Fruit fly (Drosophila melanogaster) whole organism, embryonic: ENCODE results near the gene slow.

Source experiments
- Blimp-1 ChIP-seq: fragments of 200-800 bp; sonication (Bioruptor generic); optimal IDR thresholded peaks from 3 replicates; lab custom pipeline; 2018; ENCODE audit warnings: missing biosample characterization, missing genetic modification characterization, mild to moderate bottlenecking, moderate library complexity, missing genetic modification reagents
- CG10543 ChIP-seq: fragments of 200-800 bp; sonication (Bioruptor generic); optimal IDR thresholded peaks from 3 replicates; lab custom pipeline; 2017; ENCODE audit warnings: missing biosample characterization, mild to moderate bottlenecking, missing genetic modification characterization, moderate library complexity
- CG11695 ChIP-seq: fragments of 200-800 bp; sonication (Bioruptor generic); IDR thresholded peaks from 3 replicates; pipeline ENCODE4 v1.3.6; 2022; ENCODE audit warnings: missing biosample characterization, missing genetic modification characterization
- CG14014 ChIP-seq: fragments of 200-800 bp; sonication (Bioruptor generic); IDR thresholded peaks from 2 replicates; pipeline ENCODE4 v1.3.6; 2022; ENCODE audit warnings: missing biosample characterization, missing genetic modification characterization
- CG15514 ChIP-seq: fragments of 200-800 bp; sonication (Bioruptor generic); optimal IDR thresholded peaks from 3 replicates; lab custom pipeline; 2017; ENCODE audit warnings: missing biosample characterization, missing genetic modification characterization, mild to moderate bottlenecking, moderate library complexity, missing genetic modification reagents
- CG17912 ChIP-seq: fragments of 200-800 bp; sonication (Bioruptor generic); optimal IDR thresholded peaks from 2 replicates; lab custom pipeline; 2018; ENCODE audit warnings: missing biosample characterization, mild to moderate bottlenecking, missing genetic modification characterization
- CG34422 ChIP-seq: fragments of 200-800 bp; sonication (Bioruptor generic); IDR thresholded peaks from 3 replicates; pipeline ENCODE4 v1.3.6; 2022; ENCODE audit warnings: missing biosample characterization, missing genetic modification characterization
- CG3995 ChIP-seq: fragments of 200-800 bp; sonication (Bioruptor generic); optimal IDR thresholded peaks from 3 replicates; lab custom pipeline; 2016; ENCODE audit warnings: missing biosample characterization, missing genetic modification characterization
- CG4360 ChIP-seq: fragments of 200-800 bp; sonication (Bioruptor generic); IDR thresholded peaks from 2 replicates; pipeline ENCODE4 v1.3.6; 2022; ENCODE audit warnings: missing biosample characterization, missing genetic modification characterization
- CG4707 ChIP-seq: fragments of 200-800 bp; sonication (Bioruptor generic); optimal IDR thresholded peaks from 2 replicates; lab custom pipeline; 2018; ENCODE audit warnings: missing biosample characterization, mild to moderate bottlenecking, missing genetic modification characterization, moderate library complexity
- CG5180 ChIP-seq: fragments of 200-800 bp; sonication (Bioruptor generic); optimal IDR thresholded peaks from 3 replicates; lab custom pipeline; 2017; ENCODE audit warnings: missing biosample characterization, missing genetic modification characterization, mild to moderate bottlenecking, moderate library complexity, missing genetic modification reagents
- CG6765 ChIP-seq: fragments of 200-800 bp; sonication (Bioruptor generic); optimal IDR thresholded peaks from 3 replicates; lab custom pipeline; 2017; ENCODE audit warnings: missing biosample characterization, mild to moderate bottlenecking, missing genetic modification characterization
- CG6813 ChIP-seq: fragments of 200-800 bp; sonication (Bioruptor generic); optimal IDR thresholded peaks from 2 replicates; lab custom pipeline; 2017; ENCODE audit warnings: missing biosample characterization, missing genetic modification characterization, mild to moderate bottlenecking, moderate library complexity, missing genetic modification reagents
- CG9797 ChIP-seq: fragments of 200-800 bp; sonication (Bioruptor generic); optimal IDR thresholded peaks from 3 replicates; lab custom pipeline; 2018; ENCODE audit warnings: missing biosample characterization, mild to moderate bottlenecking, missing genetic modification characterization
- CG9932 ChIP-seq: fragments of 200-800 bp; sonication (Bioruptor generic); IDR thresholded peaks from 2 replicates; pipeline ENCODE4 v1.3.6; 2022; ENCODE audit warnings: missing biosample characterization, missing genetic modification characterization
- CTCF ChIP-seq: fragments of 200-800 bp; sonication (Bioruptor generic); optimal IDR thresholded peaks from 2 replicates; lab custom pipeline; 2017; ENCODE audit warnings: missing biosample characterization, mild to moderate bottlenecking, missing genetic modification characterization, moderate library complexity
- Dbx ChIP-seq: fragments of 200-800 bp; sonication (Bioruptor generic); IDR thresholded peaks from 3 replicates; pipeline ENCODE4 v1.3.6; 2022; ENCODE audit warnings: missing biosample characterization, missing genetic modification characterization
- Dip3 ChIP-seq: fragments of 200-800 bp; sonication (Bioruptor generic); optimal IDR thresholded peaks from 3 replicates; lab custom pipeline; 2016; ENCODE audit warnings: missing biosample characterization, missing genetic modification characterization
- Ets65A ChIP-seq: fragments of 200-800 bp; sonication (Bioruptor generic); peaks from one replicate; lab custom pipeline; 2016; ENCODE audit warnings: missing biosample characterization, missing genetic modification characterization
- Fer1 ChIP-seq: fragments of 200-800 bp; sonication (Bioruptor generic); optimal IDR thresholded peaks from 2 replicates; lab custom pipeline; 2017; ENCODE audit warnings: missing biosample characterization, mild to moderate bottlenecking, missing genetic modification characterization
- H15 ChIP-seq: fragments of 200-800 bp; sonication (Bioruptor generic); IDR thresholded peaks from 3 replicates; pipeline ENCODE4 v1.3.6; 2022; ENCODE audit warnings: missing biosample characterization, missing genetic modification characterization
- HLHmδ ChIP-seq: fragments of 200-800 bp; sonication (Bioruptor generic); optimal IDR thresholded peaks from 2 replicates; lab custom pipeline; 2018; ENCODE audit warnings: missing biosample characterization, mild to moderate bottlenecking, missing genetic modification characterization, moderate library complexity
- Hr78 ChIP-seq, 2 experiments: fragments of 200-800 bp in 1 of 2; fragments of >200 bp in 1 of 2; sonication (Bioruptor generic) in 1 of 2; optimal IDR thresholded peaks; 2 replicates each; lab custom pipeline; 2017 to 2019; ENCODE audit warnings: missing biosample characterization in 2 of 2, missing genetic modification characterization in 2 of 2, mild to moderate bottlenecking in 1 of 2, moderate library complexity in 1 of 2
- MBD-R2 ChIP-seq: fragments of 200-800 bp; sonication (Bioruptor generic); IDR thresholded peaks from 2 replicates; pipeline ENCODE4 v1.3.6; 2022; ENCODE audit warnings: missing biosample characterization, missing genetic modification characterization
- MESR4 ChIP-seq: fragments of 200-800 bp; sonication (Bioruptor generic); optimal IDR thresholded peaks from 2 replicates; lab custom pipeline; 2018; ENCODE audit warnings: missing biosample characterization, mild to moderate bottlenecking, missing genetic modification characterization, moderate library complexity
- Six4 ChIP-seq: fragments of 200-800 bp; sonication (Bioruptor generic); optimal IDR thresholded peaks from 2 replicates; lab custom pipeline; 2016; ENCODE audit warnings: missing biosample characterization, missing genetic modification characterization
- Sry-β ChIP-seq: fragments of 200-800 bp; sonication (Bioruptor generic); optimal IDR thresholded peaks from 2 replicates; lab custom pipeline; 2018; ENCODE audit warnings: missing biosample characterization, mild to moderate bottlenecking, missing genetic modification characterization, moderate library complexity
- bbx ChIP-seq: fragments of 200-800 bp; sonication (Bioruptor generic); IDR thresholded peaks from 2 replicates; pipeline ENCODE4 v1.3.6; 2022; ENCODE audit warnings: missing biosample characterization, missing genetic modification characterization; ENCODE audit not compliant: partially characterized antibody
- chinmo ChIP-seq: fragments of 200-800 bp; sonication (Bioruptor generic); IDR thresholded peaks from 4 replicates; pipeline ENCODE4 v1.3.6; 2022; ENCODE audit warnings: missing biosample characterization, missing genetic modification characterization; ENCODE audit not compliant: partially characterized antibody
- ci ChIP-seq: fragments of 200-800 bp; sonication (Bioruptor generic); IDR thresholded peaks from 3 replicates; pipeline ENCODE4 v1.3.6; 2022; ENCODE audit warnings: missing biosample characterization, missing genetic modification characterization
- crp ChIP-seq, 2 experiments: fragments of 200-800 bp; sonication (Bioruptor generic); optimal IDR thresholded peaks; 2 replicates in 1 of 2; 3 replicates in 1 of 2; lab custom pipeline; 2017; ENCODE audit warnings: missing biosample characterization in 2 of 2, missing genetic modification characterization in 2 of 2, mild to moderate bottlenecking in 1 of 2, moderate library complexity in 1 of 2
- dm ChIP-seq: fragments of 200-800 bp; sonication (Bioruptor generic); optimal IDR thresholded peaks from 3 replicates; lab custom pipeline; 2016; ENCODE audit warnings: missing biosample characterization, missing genetic modification characterization
- gcm ChIP-seq: fragments of 200-800 bp; sonication (Bioruptor generic); optimal IDR thresholded peaks from 2 replicates; lab custom pipeline; 2019; ENCODE audit warnings: missing biosample characterization, mild to moderate bottlenecking, missing genetic modification characterization, moderate library complexity
- gcm2 ChIP-seq: fragments of 200-800 bp; sonication (Bioruptor generic); optimal IDR thresholded peaks from 2 replicates; lab custom pipeline; 2016; ENCODE audit warnings: missing biosample characterization, missing genetic modification characterization
- gfzf ChIP-seq: fragments of 200-800 bp; sonication (Bioruptor generic); optimal IDR thresholded peaks from 2 replicates; lab custom pipeline; 2016; ENCODE audit warnings: missing biosample characterization, mild to moderate bottlenecking, missing genetic modification characterization, moderate library complexity
- hkb ChIP-seq, 2 experiments: fragments of 200-800 bp in 1 of 2; fragments of >200 bp in 1 of 2; sonication (Bioruptor generic) in 1 of 2; IDR thresholded peaks in 1 of 2; optimal IDR thresholded peaks in 1 of 2; 2 replicates each; pipeline versions ENCODE4 v1.3.6 to Lab custom; 2017 to 2022; ENCODE audit warnings: missing biosample characterization in 1 of 2, missing genetic modification characterization in 1 of 2
- jumu ChIP-seq: fragments of 200-800 bp; sonication (Bioruptor generic); optimal IDR thresholded peaks from 3 replicates; lab custom pipeline; 2016; ENCODE audit warnings: missing biosample characterization, missing genetic modification characterization
- kah ChIP-seq: fragments of 200-800 bp; sonication (Bioruptor generic); optimal IDR thresholded peaks from 2 replicates; lab custom pipeline; 2018; ENCODE audit warnings: missing biosample characterization, mild to moderate bottlenecking, missing genetic modification characterization
- ken ChIP-seq: fragments of 200-800 bp; sonication (Bioruptor generic); IDR thresholded peaks from 3 replicates; pipeline ENCODE4 v1.3.6; 2022; ENCODE audit warnings: missing biosample characterization, missing genetic modification characterization
- klu ChIP-seq: fragments of 200-800 bp; sonication (Bioruptor generic); IDR thresholded peaks from 2 replicates; pipeline ENCODE4 v1.3.6; 2022; ENCODE audit warnings: missing biosample characterization, missing genetic modification characterization
- nom ChIP-seq: fragments of 200-800 bp; sonication (Bioruptor generic); optimal IDR thresholded peaks from 2 replicates; lab custom pipeline; 2017; ENCODE audit warnings: missing biosample characterization, missing genetic modification characterization, mild to moderate bottlenecking, moderate library complexity, missing genetic modification reagents
- onecut ChIP-seq: fragments of 200-800 bp; sonication (Bioruptor generic); IDR thresholded peaks from 2 replicates; pipeline ENCODE4 v1.3.6; 2022; ENCODE audit warnings: missing biosample characterization, missing genetic modification characterization
- pita ChIP-seq: fragments of 200-800 bp; sonication (Bioruptor generic); optimal IDR thresholded peaks from 2 replicates; lab custom pipeline; 2017; ENCODE audit warnings: missing biosample characterization, mild to moderate bottlenecking, missing genetic modification characterization
- repo ChIP-seq: fragments of 200-800 bp; sonication (Bioruptor generic); optimal IDR thresholded peaks from 2 replicates; lab custom pipeline; 2016; ENCODE audit warnings: missing biosample characterization, missing genetic modification characterization
- rib ChIP-seq: fragments of 200-800 bp; sonication (Bioruptor generic); IDR thresholded peaks from 2 replicates; pipeline ENCODE4 v1.3.6; 2022; ENCODE audit warnings: missing biosample characterization, missing genetic modification characterization
- salm ChIP-seq: fragments of 200-800 bp; sonication (Bioruptor generic); optimal IDR thresholded peaks from 2 replicates; lab custom pipeline; 2018; ENCODE audit warnings: missing biosample characterization, mild to moderate bottlenecking, missing genetic modification characterization
- sqz ChIP-seq: fragments of 200-800 bp; sonication (Bioruptor generic); optimal IDR thresholded peaks from 3 replicates; lab custom pipeline; 2018; ENCODE audit warnings: missing biosample characterization, mild to moderate bottlenecking, missing genetic modification characterization
- sug ChIP-seq: fragments of 200-800 bp; optimal IDR thresholded peaks from 2 replicates; lab custom pipeline; 2019; ENCODE audit warnings: missing biosample characterization, mild to moderate bottlenecking, missing genetic modification characterization, moderate library complexity
- twi ChIP-seq: fragments of 200-800 bp; optimal IDR thresholded peaks from 2 replicates; lab custom pipeline; 2019; ENCODE audit warnings: missing biosample characterization, mild to moderate bottlenecking, missing genetic modification characterization, moderate library complexity
- vvl ChIP-seq: fragments of 200-800 bp; sonication (Bioruptor generic); IDR thresholded peaks from 2 replicates; pipeline ENCODE4 v1.3.6; 2022; ENCODE audit warnings: missing biosample characterization, missing genetic modification characterization

Gene slow

DNA sequence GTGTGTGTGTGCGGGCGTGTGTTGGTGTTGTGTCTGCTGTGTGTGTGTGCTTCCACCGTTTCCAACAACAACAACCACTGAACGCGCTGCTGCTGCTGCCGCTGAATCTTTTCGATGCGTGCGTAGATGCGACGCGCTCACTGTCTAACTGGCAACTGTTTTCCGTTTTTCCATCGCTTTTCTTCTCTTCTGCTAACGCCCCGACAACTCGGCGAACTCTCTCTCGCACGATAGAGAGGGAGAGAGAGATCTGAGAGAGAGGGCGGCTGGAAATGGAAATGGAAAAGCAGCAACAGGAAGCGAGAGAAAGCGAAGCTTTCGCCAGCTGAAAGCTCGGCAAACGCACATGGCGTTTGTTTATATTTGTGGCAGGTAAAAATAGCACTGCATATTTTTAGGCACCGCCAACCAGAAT lies 4.0 kb upstream of the slow start, which contains the start of gene DopEcR (continued):
- TF ChIP-seq CG14014 (GFP tag; lab: Robert Waterston, UW) (peak; percentile 16; the same call in 1 of the 2 replicates), CG9932 (GFP tag; lab: Robert Waterston, UW) (peak; percentile 9; the same call in 1 of the 2 replicates), CG5180 (GFP tag; lab: Kevin White, UChicago) (peak; percentile 48), gfzf (GFP tag; lab: Kevin White, UChicago) (no peak), sug (tag; lab: Kevin White, UChicago) (no peak), salm (tag; lab: Kevin White, UChicago) (peak; percentile 25), sqz (GFP tag; lab: Kevin White, UChicago) (no peak), CG9797 (peak; percentile 6), crp (GFP tag; optimal IDR thresholded peaks at IDR 0.05; lab: Kevin White, UChicago) (no peak), ken (GFP tag; lab: Robert Waterston, UW) (0 out of 3 replicates have a peak, but pooled peaks have one; percentile 50), Hr78 (GFP tag; optimal IDR thresholded peaks at IDR 0.05; lab: Kevin White, UChicago) (no peak), gcm2 (GFP tag; lab: Kevin White, UChicago) (no peak), Fer1 (GFP tag; lab: Kevin White, UChicago) (peak; percentile 43), bbx (GFP tag; lab: Robert Waterston, UW) (peak; percentile 44; the same call in 1 of the 2 replicates), Dbx (no peak), CG6765 (GFP tag; lab: Kevin White, UChicago) (peak; percentile 64), Ets65A (peak; percentile 71), vvl (peak; percentile 63; the same call in 1 of the 2 replicates), kah (GFP tag; lab: Kevin White, UChicago) (peak; percentile 15), H15 (GFP tag; lab: Robert Waterston, UW) (no peak), rib (GFP tag; lab: Robert Waterston, UW) (no peak), CG3995 (GFP tag; lab: Kevin White, UChicago) (no peak), Sry-β (GFP tag; lab: Kevin White, UChicago) (no peak), ci (peak; percentile 72), onecut (peak; percentile 6; the same call in 1 of the 2 replicates), MESR4 (GFP tag; lab: Kevin White, UChicago) (no peak), CG10543 (GFP tag; lab: Kevin White, UChicago) (peak; percentile 44), klu (GFP tag; lab: Robert Waterston, UW) (no peak), hkb (optimal IDR thresholded peaks at IDR 0.05; lab: Kevin White, UChicago) (no peak), hkb (GFP tag; IDR thresholded peaks at IDR 0.05; lab: Robert Waterston, UW) (peak; percentile 52), CTCF (GFP tag; lab: Kevin White, UChicago) (peak; percentile 70), twi (tag; lab: Kevin White, UChicago) (no peak), chinmo (GFP tag; lab: Robert Waterston, UW) (0 out of 4 replicates have a peak, but pooled peaks have one; percentile 28), MBD-R2 (GFP tag; lab: Robert Waterston, UW) (no peak), Dip3 (no peak), repo (GFP tag; lab: Kevin White, UChicago) (peak; percentile 10), CG15514 (GFP tag; lab: Kevin White, UChicago) (peak; percentile 31), CG11695 (GFP tag; lab: Robert Waterston, UW) (0 out of 3 replicates have a peak, but pooled peaks have one; percentile 24), CG6813 (GFP tag; lab: Kevin White, UChicago) (peak; percentile 22), CG4360 (GFP tag; lab: Robert Waterston, UW) (peak; percentile 84), Six4 (GFP tag; lab: Kevin White, UChicago) (no peak), gcm (GFP tag; lab: Kevin White, UChicago) (peak; percentile 48), Blimp-1 (GFP tag; lab: Kevin White, UChicago) (peak; percentile 38), jumu (GFP tag; lab: Kevin White, UChicago) (no peak), pita (GFP tag; lab: Kevin White, UChicago) (no peak), HLHmδ (peak; percentile 24), CG34422 (GFP tag; lab: Robert Waterston, UW) (no peak; the same call in 2 of the 3 replicates), CG17912 (peak; percentile 17), dm (GFP tag; lab: Kevin White, UChicago) (peak; percentile 61), CG4707 (GFP tag; lab: Kevin White, UChicago) (peak; percentile 21), nom (GFP tag; lab: Kevin White, UChicago) (no peak)
